Worm (Caenorhabditis elegans): ENCODE results near the gene clec-174.

DNA sequence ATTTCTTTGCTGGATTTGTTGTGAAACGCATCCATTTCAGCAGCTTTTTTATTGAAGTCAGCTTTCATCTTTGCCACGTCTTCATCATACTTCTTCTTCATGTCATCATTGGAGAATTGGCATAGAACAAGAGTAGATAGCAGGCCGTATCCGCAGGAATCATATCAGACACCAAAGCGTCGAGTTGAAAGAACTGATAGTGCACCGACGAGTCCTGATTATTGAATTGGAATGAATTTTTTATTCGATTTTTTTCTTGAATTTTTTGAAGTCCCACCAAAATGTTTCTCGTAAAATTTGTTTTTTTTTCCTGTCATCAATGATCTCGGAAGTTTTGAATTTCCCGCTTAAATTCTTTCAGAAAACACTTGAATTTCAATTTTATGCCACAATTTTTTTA, 35.1 kb downstream of the clec-174 start, which contains the start of gene F56D6.11:
- TF ChIP-seq unc-39 (tag; optimal IDR thresholded peaks at IDR 0.05) (no peak), snpc-4 (tag; optimal IDR thresholded peaks at IDR 0.05) (no peak), ceh-83 (GFP tag; optimal IDR thresholded peaks at IDR 0.05) (no peak), elt-1 (tag; optimal IDR thresholded peaks at IDR 0.05; ENCODE audit: borderline replicate concordance, insufficient read depth) (no peak), mab-5 (tag; optimal IDR thresholded peaks at IDR 0.05) (no peak), nhr-237 (tag; optimal IDR thresholded peaks at IDR 0.05) (no peak)

Measured in whole organism, mixed stage, embryonic.